Worm (Caenorhabditis elegans) whole organism, L4 larva: ENCODE measurements around the gene ain-1.

Experiments used
- D1046.2 ChIP-seq: fragments of 200-800 bp; sonication (Bioruptor generic); IDR thresholded peaks from 2 replicates; pipeline ENCODE4 v1.3.6; 2022; ENCODE audit warnings: missing genetic modification characterization, missing compliant biosample characterization
- F26F4.8 ChIP-seq: fragments of 200-800 bp; sonication (Bioruptor generic); conservative IDR thresholded peaks from 2 replicates; pipeline ENCODE4 v1.3.6; 2022; ENCODE audit warnings: missing genetic modification characterization, missing compliant biosample characterization
- F37D6.2 ChIP-seq: sonication (generic microtip); optimal IDR thresholded peaks from 2 replicates; lab custom pipeline; 2016; ENCODE audit warnings: mild to moderate bottlenecking, missing genetic modification characterization, missing compliant biosample characterization
- F44E2.7 ChIP-seq: fragments of 200-800 bp; sonication (Bioruptor generic); IDR thresholded peaks from 2 replicates; pipeline ENCODE4 v2.1.2; 2022; ENCODE audit warnings: missing genetic modification characterization, missing compliant biosample characterization
- F49E8.2 ChIP-seq: sonication (generic microtip); optimal IDR thresholded peaks from 2 replicates; lab custom pipeline; 2016; ENCODE audit warnings: missing compliant biosample characterization, mild to moderate bottlenecking, missing genetic modification characterization, borderline replicate concordance
- T20F7.1 ChIP-seq: fragments of 200-800 bp; sonication (Bioruptor generic); optimal IDR thresholded peaks from 2 replicates; lab custom pipeline; 2018; ENCODE audit warnings: mild to moderate bottlenecking, missing genetic modification characterization, missing compliant biosample characterization
- T26A8.4 ChIP-seq: fragments of 200-800 bp; sonication (Bioruptor generic); IDR thresholded peaks from 2 replicates; pipeline ENCODE4 v1.3.6; 2022; ENCODE audit warnings: missing genetic modification characterization, missing compliant biosample characterization
- Y75B8A.6 ChIP-seq: fragments of 200-800 bp; sonication (Bioruptor generic); IDR thresholded peaks from 2 replicates; pipeline ENCODE4 v1.3.6; 2022; ENCODE audit warnings: missing genetic modification reagents, missing genetic modification characterization, missing compliant biosample characterization
- ZK337.2 ChIP-seq: fragments of 200-800 bp; sonication (Bioruptor generic); IDR thresholded peaks from 2 replicates; pipeline ENCODE4 v1.3.6; 2022; ENCODE audit warnings: missing genetic modification reagents, missing genetic modification characterization, missing compliant biosample characterization
- ama-1 ChIP-seq: fragments of 150-350 bp; optimal IDR thresholded peaks from 2 replicates; lab custom pipeline; 2014; ENCODE audit warnings: inconsistent platforms, mixed read lengths
- attf-4 ChIP-seq: sonication (generic microtip); optimal IDR thresholded peaks from 3 replicates; lab custom pipeline; 2017; ENCODE audit warnings: missing biosample characterization, missing genetic modification characterization
- ceh-20 ChIP-seq: fragments of 200-800 bp; sonication (Bioruptor generic); IDR thresholded peaks from 2 replicates; pipeline ENCODE4 v1.3.6; 2022; ENCODE audit warnings: missing genetic modification reagents, missing genetic modification characterization, missing compliant biosample characterization
- ceh-28 ChIP-seq: fragments of 150-350 bp; optimal IDR thresholded peaks from 2 replicates; lab custom pipeline; 2014; ENCODE audit warnings: missing biosample characterization, missing genetic modification reagents, missing genetic modification characterization
- ces-1 ChIP-seq: fragments of 150-350 bp; sonication (generic microtip); optimal IDR thresholded peaks from 4 replicates; lab custom pipeline; 2014; ENCODE audit warnings: missing biosample characterization, missing genetic modification reagents, missing genetic modification characterization
- cey-2 ChIP-seq: sonication (generic microtip); optimal IDR thresholded peaks from 3 replicates; lab custom pipeline; 2017; ENCODE audit warnings: missing genetic modification characterization, mild to moderate bottlenecking, missing compliant biosample characterization, antibody characterized with exemption, borderline replicate concordance; ENCODE audit not compliant: insufficient read depth
- daf-12 ChIP-seq: fragments of 150-350 bp; optimal IDR thresholded peaks from 2 replicates; lab custom pipeline; 2014; ENCODE audit warnings: missing biosample characterization, missing genetic modification reagents, missing genetic modification characterization
- daf-16 ChIP-seq, 3 experiments: sonication (generic microtip); optimal IDR thresholded peaks; 2 replicates each; lab custom pipeline; 2016 to 2017; ENCODE audit warnings: missing genetic modification characterization in 3 of 3, missing genetic modification reagents in 3 of 3, mild to moderate bottlenecking in 2 of 3, missing compliant biosample characterization in 2 of 3, missing biosample characterization in 1 of 3, moderate library complexity in 1 of 3
- dmd-6 ChIP-seq: fragments of 200-800 bp; sonication (Bioruptor generic); IDR thresholded peaks from 2 replicates; pipeline ENCODE4 v1.3.6; 2022; ENCODE audit warnings: missing genetic modification reagents, missing genetic modification characterization, missing compliant biosample characterization
- duxl-1 ChIP-seq: sonication (generic microtip); optimal IDR thresholded peaks from 2 replicates; lab custom pipeline; 2016; ENCODE audit warnings: mild to moderate bottlenecking, missing genetic modification characterization, moderate library complexity, missing compliant biosample characterization; ENCODE audit not compliant: poor library complexity
- dve-1 ChIP-seq: sonication (generic microtip); optimal IDR thresholded peaks from 2 replicates; lab custom pipeline; 2017; ENCODE audit warnings: antibody characterized with exemption, mild to moderate bottlenecking, missing genetic modification characterization, missing compliant biosample characterization; ENCODE audit not compliant: insufficient read depth
- egl-27 ChIP-seq: sonication (generic microtip); optimal IDR thresholded peaks from 3 replicates; lab custom pipeline; 2017; ENCODE audit warnings: missing biosample characterization, missing genetic modification reagents, missing genetic modification characterization
- fkh-10 ChIP-seq: fragments of 150-350 bp; optimal IDR thresholded peaks from 2 replicates; lab custom pipeline; 2014; ENCODE audit warnings: missing biosample characterization, missing genetic modification reagents, missing genetic modification characterization
- gei-8 ChIP-seq: fragments of 200-800 bp; sonication (Bioruptor generic); optimal IDR thresholded peaks from 2 replicates; lab custom pipeline; 2018; ENCODE audit warnings: mild to moderate bottlenecking, missing genetic modification characterization, missing compliant biosample characterization
- hlh-11 ChIP-seq: fragments of 200-800 bp; sonication (Bioruptor generic); optimal IDR thresholded peaks from 2 replicates; lab custom pipeline; 2018; ENCODE audit warnings: mild to moderate bottlenecking, missing genetic modification characterization, missing compliant biosample characterization
- lin-15B ChIP-seq: fragments of 150-350 bp; sonication (generic microtip); optimal IDR thresholded peaks from 3 replicates; lab custom pipeline; 2014; ENCODE audit warnings: missing biosample characterization, missing genetic modification characterization
- mdl-1 ChIP-seq, 2 experiments: fragments of 150-350 bp in 1 of 2; sonication (generic microtip) in 1 of 2; optimal IDR thresholded peaks; 2 replicates each; lab custom pipeline; 2014 to 2017; ENCODE audit warnings: missing biosample characterization in 2 of 2, missing genetic modification characterization in 2 of 2
- mep-1 ChIP-seq: fragments of 150-350 bp; sonication (generic microtip); optimal IDR thresholded peaks from 3 replicates; lab custom pipeline; 2014; ENCODE audit warnings: missing biosample characterization, missing genetic modification characterization
- mxl-2 ChIP-seq: fragments of 200-800 bp; sonication (Bioruptor generic); conservative IDR thresholded peaks from 2 replicates; pipeline ENCODE4 v1.3.6; 2022; ENCODE audit warnings: missing genetic modification reagents, missing genetic modification characterization, missing compliant biosample characterization
- nhr-11 ChIP-seq: fragments of 150-350 bp; optimal IDR thresholded peaks from 2 replicates; lab custom pipeline; 2014; ENCODE audit warnings: missing biosample characterization, missing genetic modification characterization
- nhr-237 ChIP-seq: sonication (generic microtip); optimal IDR thresholded peaks from 2 replicates; lab custom pipeline; 2017; ENCODE audit warnings: missing biosample characterization, missing genetic modification characterization
- nhr-28 ChIP-seq: fragments of 150-350 bp; optimal IDR thresholded peaks from 2 replicates; lab custom pipeline; 2014; ENCODE audit warnings: missing biosample characterization, missing genetic modification characterization
- nhr-48 ChIP-seq: sonication (generic microtip); optimal IDR thresholded peaks from 2 replicates; lab custom pipeline; 2016; ENCODE audit warnings: mild to moderate bottlenecking, missing genetic modification characterization, missing compliant biosample characterization
- nhr-6 ChIP-seq: fragments of 150-350 bp; optimal IDR thresholded peaks from 2 replicates; lab custom pipeline; 2014; ENCODE audit warnings: missing biosample characterization, missing genetic modification characterization
- php-3 ChIP-seq: fragments of 200-800 bp; sonication (Bioruptor generic); IDR thresholded peaks from 2 replicates; pipeline ENCODE4 v1.3.6; 2022; ENCODE audit warnings: missing genetic modification reagents, missing genetic modification characterization, missing compliant biosample characterization
- pqm-1 ChIP-seq: sonication (generic microtip); optimal IDR thresholded peaks from 2 replicates; lab custom pipeline; 2017; ENCODE audit warnings: missing biosample characterization, missing genetic modification characterization
- saeg-2 ChIP-seq: fragments of 200-800 bp; sonication (Bioruptor generic); IDR thresholded peaks from 2 replicates; pipeline ENCODE4 v1.3.6; 2022; ENCODE audit warnings: missing genetic modification reagents, missing genetic modification characterization, missing compliant biosample characterization
- sdz-12 ChIP-seq: fragments of 200-800 bp; sonication (Bioruptor generic); optimal IDR thresholded peaks from 2 replicates; lab custom pipeline; 2018; ENCODE audit warnings: mild to moderate bottlenecking, missing genetic modification characterization, missing compliant biosample characterization
- set-16 ChIP-seq: fragments of 200-800 bp; sonication (Bioruptor generic); IDR thresholded peaks from 2 replicates; pipeline ENCODE4 v1.3.6; 2022; ENCODE audit warnings: missing genetic modification reagents, missing genetic modification characterization, missing compliant biosample characterization
- snpc-1.2 ChIP-seq: fragments of 200-800 bp; sonication (Bioruptor generic); IDR thresholded peaks from 2 replicates; pipeline ENCODE4 v1.3.6; 2022; ENCODE audit warnings: missing genetic modification reagents, missing genetic modification characterization, missing compliant biosample characterization
- snpc-4 ChIP-seq: fragments of 150-350 bp; optimal IDR thresholded peaks from 2 replicates; lab custom pipeline; 2014; ENCODE audit warnings: missing biosample characterization, missing genetic modification characterization
- spr-3 ChIP-seq: fragments of 200-800 bp; sonication (Bioruptor generic); optimal IDR thresholded peaks from 2 replicates; lab custom pipeline; 2018; ENCODE audit warnings: mild to moderate bottlenecking, missing genetic modification characterization, missing compliant biosample characterization
- tra-1 ChIP-seq: fragments of 200-800 bp; sonication (Bioruptor generic); IDR thresholded peaks from 2 replicates; pipeline ENCODE4 v1.3.6; 2022; ENCODE audit warnings: missing genetic modification reagents, missing genetic modification characterization, missing compliant biosample characterization
- unc-130 ChIP-seq: sonication (generic microtip); optimal IDR thresholded peaks from 2 replicates; lab custom pipeline; 2016; ENCODE audit warnings: missing genetic modification reagents, missing genetic modification characterization, missing compliant biosample characterization
- unc-39 ChIP-seq: sonication (generic microtip); optimal IDR thresholded peaks from 2 replicates; lab custom pipeline; 2017; ENCODE audit warnings: missing biosample characterization, missing genetic modification characterization
- unc-62 ChIP-seq, 3 experiments: fragments of 150-350 bp in 1 of 3; sonication (generic microtip); optimal IDR thresholded peaks in 2 of 3; peaks in 1 of 3; 1 replicate in 1 of 3; 2 replicates in 2 of 3; lab custom pipeline; 2014 to 2017; ENCODE audit warnings: missing biosample characterization in 3 of 3, missing genetic modification characterization in 3 of 3, missing genetic modification reagents in 3 of 3, missing genotype in 1 of 3
- zag-1 ChIP-seq: fragments of 150-350 bp; optimal IDR thresholded peaks from 2 replicates; lab custom pipeline; 2014; ENCODE audit warnings: missing biosample characterization, missing genetic modification characterization
- ztf-11 ChIP-seq: fragments of 150-350 bp; optimal IDR thresholded peaks from 2 replicates; lab custom pipeline; 2014; ENCODE audit warnings: missing biosample characterization, missing genetic modification characterization
- ztf-7 ChIP-seq: fragments of 150-350 bp; optimal IDR thresholded peaks from 2 replicates; lab custom pipeline; 2014; ENCODE audit warnings: missing biosample characterization, missing genetic modification characterization

Gene ain-1

ce11 chrX:16644889-16645288 is 31.6 kb downstream of the ain-1 start:
- no peak for TF ChIP-seq D1046.2 (GFP tag; lab: Robert Waterston, UW)
- no peak for TF ChIP-seq daf-16 (GFP tag; optimal IDR thresholded peaks at IDR 0.05; lab: Kevin White, UChicago)
- peak; percentile 72 for TF ChIP-seq daf-16 (tag; optimal IDR thresholded peaks at IDR 0.05; lab: Kevin White, UChicago)
- TF ChIP-seq tra-1 (GFP tag; lab: Robert Waterston, UW) = no peak
- TF ChIP-seq nhr-48 (tag; lab: Kevin White, UChicago) = peak; percentile 7
- TF ChIP-seq ZK337.2 = no peak
- TF ChIP-seq ceh-20 = no peak
- no peak for TF ChIP-seq ztf-7 (tag; lab: Kevin White, UChicago)
- no peak for TF ChIP-seq ztf-11
- TF ChIP-seq lin-15B (tag; lab: Kevin White, UChicago) = no peak
- no peak for TF ChIP-seq F26F4.8 (GFP tag; lab: Robert Waterston, UW)
- peak; percentile 67 for TF ChIP-seq dmd-6 (GFP tag; lab: Robert Waterston, UW)
- TF ChIP-seq saeg-2 (GFP tag; lab: Robert Waterston, UW) = no peak
- TF ChIP-seq nhr-28 (tag; lab: Kevin White, UChicago) = peak; percentile 62
- TF ChIP-seq Y75B8A.6 (GFP tag; lab: Robert Waterston, UW) = no peak
- TF ChIP-seq nhr-237 (tag; lab: Kevin White, UChicago) = no peak
- TF ChIP-seq hlh-11 (tag; lab: Kevin White, UChicago) = peak; percentile 51
- TF ChIP-seq spr-3 (GFP tag; lab: Kevin White, UChicago) = no peak
- no peak for TF ChIP-seq nhr-11 (tag; lab: Kevin White, UChicago)
- TF ChIP-seq gei-8 (GFP tag; lab: Kevin White, UChicago) = no peak
- TF ChIP-seq daf-12 = no peak
- no peak for TF ChIP-seq ces-1 (GFP tag; lab: Kevin White, UChicago)
- peak in 1 of 2 experiments; percentile 33 for TF ChIP-seq unc-62 (GFP tag; optimal IDR thresholded peaks at IDR 0.05 in 1 of 2; lab: Kevin White, UChicago)
- TF ChIP-seq unc-62 (tag; optimal IDR thresholded peaks at IDR 0.05; lab: Kevin White, UChicago) = no peak
- TF ChIP-seq mxl-2 = no peak
- no peak for TF ChIP-seq zag-1 (tag; lab: Kevin White, UChicago)
- TF ChIP-seq duxl-1 (tag; lab: Kevin White, UChicago) = no peak
- TF ChIP-seq set-16 (GFP tag; lab: Robert Waterston, UW) = no peak
- no peak for TF ChIP-seq attf-4 (tag; lab: Kevin White, UChicago)
- TF ChIP-seq snpc-1.2 (GFP tag; lab: Robert Waterston, UW) = no peak
- no peak for TF ChIP-seq unc-39 (tag; lab: Kevin White, UChicago)
- no peak for TF ChIP-seq F49E8.2
- no peak for TF ChIP-seq T20F7.1 (GFP tag; lab: Kevin White, UChicago)
- TF ChIP-seq F44E2.7 = no peak
- no peak for TF ChIP-seq nhr-6
- TF ChIP-seq ceh-28 (tag; lab: Kevin White, UChicago) = no peak
- no peak for TF ChIP-seq unc-130
- TF ChIP-seq mdl-1 (tag; optimal IDR thresholded peaks at IDR 0.05; lab: Kevin White, UChicago) = no peak
- TF ChIP-seq ama-1 (lab: Kevin White, UChicago) = no peak
- peak; percentile 60 for TF ChIP-seq pqm-1 (tag; lab: Kevin White, UChicago)
- no peak for TF ChIP-seq cey-2 (tag; lab: Kevin White, UChicago)
- no peak for TF ChIP-seq sdz-12
- TF ChIP-seq fkh-10 = no peak
- TF ChIP-seq dve-1 = peak; percentile 69
- TF ChIP-seq php-3 (GFP tag; lab: Robert Waterston, UW) = no peak
- no peak for TF ChIP-seq T26A8.4 (GFP tag; lab: Robert Waterston, UW)
- TF ChIP-seq F37D6.2 (tag; lab: Kevin White, UChicago) = no peak
- no peak for TF ChIP-seq mep-1 (tag; lab: Kevin White, UChicago)
- TF ChIP-seq snpc-4 = no peak
- no peak for TF ChIP-seq egl-27 (tag; lab: Kevin White, UChicago)
